Fruit fly (Drosophila melanogaster): Measurements from ENCODE around the gene CG31909.

CG31909 gene

DNA sequence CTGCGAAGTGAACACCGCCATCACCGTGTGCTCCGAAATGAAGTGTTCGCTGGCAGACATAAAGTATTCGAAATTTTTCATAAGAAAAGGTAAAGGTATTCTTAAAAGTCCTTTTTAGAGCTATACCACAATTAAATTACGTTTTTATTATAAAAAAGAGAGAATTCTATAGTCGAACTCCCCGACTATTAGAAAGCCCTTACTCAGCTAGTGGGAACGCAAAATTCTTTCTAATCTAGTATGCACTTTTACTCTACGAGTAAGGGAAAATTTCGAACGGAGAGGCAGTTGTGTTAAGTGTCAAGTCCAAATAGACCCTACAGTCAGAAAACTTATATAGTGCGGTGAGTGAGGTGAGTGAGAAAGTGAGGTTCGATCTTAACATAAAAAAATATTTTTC, at the start of gene CG31909:
Gene CG31909, plus strand, starts transcription at position 301 of the 400 bp plus-strand sequence.
- TF ChIP-seq cic (GFP tag; optimal IDR thresholded peaks at IDR 0.05) (no peak), tj (GFP tag; optimal IDR thresholded peaks at IDR 0.05) (no peak), Clk (GFP tag; optimal IDR thresholded peaks at IDR 0.05) (no peak), CG5204 (GFP tag; optimal IDR thresholded peaks at IDR 0.05) (no peak), kay (GFP tag; ENCODE audit: borderline replicate concordance) (peak; percentile 28), Hr96 (GFP tag; optimal IDR thresholded peaks at IDR 0.05) (no peak), ovo (GFP tag; optimal IDR thresholded peaks at IDR 0.05) (no peak), cnc (optimal IDR thresholded peaks at IDR 0.05) (no peak)

DNA sequence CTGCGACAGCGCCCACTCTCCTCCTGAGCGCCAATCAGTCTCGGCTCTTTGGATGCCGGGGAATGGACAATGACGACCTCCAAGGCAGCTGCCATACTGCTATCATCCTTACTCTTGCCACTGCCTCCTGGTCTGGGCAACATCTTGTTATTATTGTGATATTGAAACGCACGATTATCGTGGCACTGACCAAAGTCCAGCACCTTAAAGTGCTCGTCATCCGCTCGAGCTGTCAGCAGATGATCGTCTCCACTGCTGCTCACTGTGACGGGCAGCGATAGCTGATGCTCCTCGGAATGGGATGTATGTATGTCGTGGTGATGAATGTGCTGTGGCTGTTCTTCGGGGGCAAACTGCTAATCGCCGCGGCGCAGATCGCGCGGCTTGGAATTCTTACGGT, 49.7 kb upstream of the CG31909 start:
- TF ChIP-seq tj (GFP tag; optimal IDR thresholded peaks at IDR 0.05) (no peak), CG12768 (GFP tag; optimal IDR thresholded peaks at IDR 0.05) (no peak), cnc (optimal IDR thresholded peaks at IDR 0.05) (no peak), ovo (GFP tag; optimal IDR thresholded peaks at IDR 0.05) (no peak), CG14711 (tag; optimal IDR thresholded peaks at IDR 0.05) (no peak), Mnt (GFP tag; optimal IDR thresholded peaks at IDR 0.05) (no peak), pad (GFP tag; optimal IDR thresholded peaks at IDR 0.05) (no peak), CG7101 (tag; optimal IDR thresholded peaks at IDR 0.05) (no peak), CG1620 (GFP tag; optimal IDR thresholded peaks at IDR 0.05) (no peak), Crg-1 (GFP tag; optimal IDR thresholded peaks at IDR 0.05) (no peak), CG33017 (tag; optimal IDR thresholded peaks at IDR 0.05) (no peak)

DNA sequence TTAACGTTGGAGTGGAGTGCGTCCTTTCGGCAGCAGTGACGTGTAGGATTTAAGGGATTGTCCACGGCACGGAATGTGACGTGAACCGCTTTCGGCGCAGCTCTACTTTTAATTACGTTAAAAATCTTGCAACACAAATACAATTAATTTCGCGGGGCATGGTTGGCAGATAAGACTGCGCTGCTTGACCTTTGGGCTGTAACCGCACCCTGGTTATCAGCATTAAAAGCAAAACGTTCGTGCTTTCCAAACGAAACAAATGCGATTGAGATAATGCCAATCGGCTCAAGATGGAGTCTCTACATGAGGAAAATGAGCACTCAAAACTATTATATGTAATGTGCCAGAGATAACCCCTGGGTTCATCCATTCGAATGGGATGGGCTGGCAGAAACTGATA, 43.8 kb upstream of the CG31909 start:
- no peak for TF ChIP-seq ovo (GFP tag; optimal IDR thresholded peaks at IDR 0.05)
- TF ChIP-seq CG14711 (tag; optimal IDR thresholded peaks at IDR 0.05), result no peak
- TF ChIP-seq CG11617 (GFP tag; optimal IDR thresholded peaks at IDR 0.05), result no peak
- no peak for TF ChIP-seq Crg-1 (GFP tag; optimal IDR thresholded peaks at IDR 0.05)
- TF ChIP-seq tj (GFP tag; optimal IDR thresholded peaks at IDR 0.05), result no peak
- no peak for TF ChIP-seq cic (GFP tag; optimal IDR thresholded peaks at IDR 0.05)
- TF ChIP-seq cnc (optimal IDR thresholded peaks at IDR 0.05), result no peak
- no peak for TF ChIP-seq Mnt (GFP tag; optimal IDR thresholded peaks at IDR 0.05)
- no peak for TF ChIP-seq toe (GFP tag; optimal IDR thresholded peaks at IDR 0.05)

DNA sequence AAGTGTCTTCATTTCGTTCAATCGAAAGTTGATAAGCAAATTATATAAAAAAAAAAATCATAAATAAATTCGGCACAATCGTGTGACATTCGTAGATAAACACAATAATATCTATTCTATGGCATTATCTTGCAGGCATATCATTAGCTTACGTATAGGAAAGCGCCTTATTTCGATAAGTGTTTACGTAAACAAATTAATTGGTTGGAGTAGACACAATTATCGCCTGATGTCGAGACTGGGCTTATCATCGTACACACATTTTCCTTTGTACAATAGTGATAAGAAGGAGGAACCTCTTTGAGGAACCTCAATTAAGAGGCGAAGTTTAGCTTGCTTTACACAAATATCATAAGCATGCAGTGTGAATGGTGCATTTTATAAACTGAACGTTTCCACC, 42.4 kb upstream of the CG31909 start:
- TF ChIP-seq CG7101 (tag; optimal IDR thresholded peaks at IDR 0.05) (no peak), kay (GFP tag; ENCODE audit: borderline replicate concordance) (peak; percentile 88), Mnt (GFP tag; optimal IDR thresholded peaks at IDR 0.05) (no peak), tj (GFP tag; optimal IDR thresholded peaks at IDR 0.05) (peak; percentile 15), CG33017 (tag; optimal IDR thresholded peaks at IDR 0.05) (peak; percentile 19), CG12768 (GFP tag; optimal IDR thresholded peaks at IDR 0.05) (peak; percentile 26), Clk (GFP tag; optimal IDR thresholded peaks at IDR 0.05) (no peak), cic (GFP tag; optimal IDR thresholded peaks at IDR 0.05) (peak; percentile 66), CG1620 (GFP tag; optimal IDR thresholded peaks at IDR 0.05) (no peak)

DNA sequence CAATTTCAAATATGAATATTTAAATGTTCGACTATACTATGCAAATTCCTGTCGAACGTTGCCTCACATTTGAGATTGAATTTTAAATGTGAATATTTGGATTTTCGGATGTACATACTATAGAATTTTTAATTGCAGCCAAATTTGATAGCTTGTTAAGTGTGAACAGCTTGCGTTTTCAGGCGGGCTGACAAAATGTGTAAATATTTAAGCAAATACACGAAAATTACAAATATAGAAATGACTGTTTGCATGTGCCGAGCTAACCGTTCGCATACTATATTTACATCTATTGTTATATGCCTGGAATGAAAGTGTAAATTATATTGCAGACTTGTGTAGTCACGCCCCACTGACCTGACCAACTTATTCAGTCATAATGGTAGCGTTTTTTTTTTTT, 41.7 kb upstream of the CG31909 start:
- TF ChIP-seq CG5204 (GFP tag; optimal IDR thresholded peaks at IDR 0.05), result no peak

DNA sequence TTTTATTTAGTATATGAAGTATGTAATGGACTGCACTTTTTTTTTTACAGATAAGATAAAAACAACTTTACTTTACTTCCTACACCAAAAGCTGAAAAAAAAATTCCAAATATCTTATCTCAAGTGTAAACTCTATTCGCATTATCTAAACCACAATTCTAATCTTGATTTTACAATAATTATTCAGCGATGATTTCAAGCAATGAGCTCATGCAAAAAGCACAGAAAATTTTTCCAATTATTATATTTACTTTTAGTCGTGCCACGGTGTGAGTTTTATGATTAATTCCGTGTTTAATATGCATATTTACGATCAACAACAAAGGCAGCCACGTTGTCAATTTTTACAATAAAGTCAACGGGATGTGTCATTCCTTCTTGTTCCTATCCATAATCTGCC, 41.0 kb upstream of the CG31909 start:
- TF ChIP-seq cic (GFP tag; optimal IDR thresholded peaks at IDR 0.05) (peak; percentile 41), CG7101 (tag; optimal IDR thresholded peaks at IDR 0.05) (no peak), cnc (optimal IDR thresholded peaks at IDR 0.05) (no peak), Crg-1 (GFP tag; optimal IDR thresholded peaks at IDR 0.05) (no peak), kay (GFP tag; ENCODE audit: borderline replicate concordance) (no peak), toe (GFP tag; optimal IDR thresholded peaks at IDR 0.05) (no peak)

DNA sequence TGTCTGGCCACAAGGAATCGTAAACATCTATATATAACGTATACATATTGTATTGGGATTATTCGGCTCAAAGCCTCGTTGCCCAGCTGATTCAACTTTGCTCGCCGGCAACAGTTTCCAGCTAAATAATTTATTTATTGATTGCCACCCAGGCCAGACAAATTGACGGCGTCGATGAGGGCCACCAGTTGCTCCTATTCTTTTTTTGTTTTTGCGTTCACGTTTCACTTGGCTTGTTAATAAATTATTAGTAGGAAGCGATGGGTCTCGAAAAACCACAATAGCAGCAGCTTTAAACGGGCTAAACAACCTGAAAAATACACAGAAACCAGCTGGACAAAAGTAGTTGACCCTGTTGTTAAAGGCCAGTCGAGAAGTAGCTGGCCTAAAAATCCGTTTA, 40.3 kb upstream of the CG31909 start:
- TF ChIP-seq CG5204 (GFP tag; optimal IDR thresholded peaks at IDR 0.05), result no peak
- TF ChIP-seq cnc (optimal IDR thresholded peaks at IDR 0.05), result no peak
- no peak for TF ChIP-seq ovo (GFP tag; optimal IDR thresholded peaks at IDR 0.05)
- TF ChIP-seq bab1 (GFP tag; optimal IDR thresholded peaks at IDR 0.05), result no peak
- TF ChIP-seq toe (GFP tag; optimal IDR thresholded peaks at IDR 0.05), result no peak
- TF ChIP-seq Hr96 (GFP tag; optimal IDR thresholded peaks at IDR 0.05), result no peak
- no peak for TF ChIP-seq CG12768 (GFP tag; optimal IDR thresholded peaks at IDR 0.05)
- no peak for TF ChIP-seq kay (GFP tag; ENCODE audit: borderline replicate concordance)
- no peak for TF ChIP-seq CG1620 (GFP tag; optimal IDR thresholded peaks at IDR 0.05)
- no peak for TF ChIP-seq CG14711 (tag; optimal IDR thresholded peaks at IDR 0.05)
- no peak for TF ChIP-seq cic (GFP tag; optimal IDR thresholded peaks at IDR 0.05)
- no peak for TF ChIP-seq CG7045 (GFP tag; optimal IDR thresholded peaks at IDR 0.05)

DNA sequence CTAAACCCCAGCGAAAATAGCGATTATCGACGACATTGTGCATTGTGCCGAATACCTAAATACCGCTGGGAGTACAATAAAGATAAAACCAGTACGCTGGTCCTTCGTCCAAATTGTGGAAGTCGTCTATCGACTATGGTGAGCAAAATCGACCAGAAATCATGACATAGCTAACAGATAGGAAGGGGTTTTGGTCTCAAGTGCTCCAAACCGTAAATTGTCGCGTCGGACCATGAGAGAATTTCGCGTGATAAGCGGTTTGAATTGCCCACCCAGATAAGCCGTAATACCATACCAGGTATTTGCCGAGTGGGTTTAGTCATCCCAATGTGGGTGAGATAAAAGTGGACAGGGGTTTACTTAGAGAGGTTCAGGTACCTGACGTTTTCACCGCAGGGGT, 39.4 kb upstream of the CG31909 start:
- TF ChIP-seq Crg-1 (GFP tag; optimal IDR thresholded peaks at IDR 0.05), result no peak
- TF ChIP-seq CG1620 (GFP tag; optimal IDR thresholded peaks at IDR 0.05), result no peak
- TF ChIP-seq CG33017 (tag; optimal IDR thresholded peaks at IDR 0.05), result peak; percentile 38
- peak; percentile 1 for TF ChIP-seq CG7045 (GFP tag; optimal IDR thresholded peaks at IDR 0.05)
- TF ChIP-seq CG7101 (tag; optimal IDR thresholded peaks at IDR 0.05), result no peak
- TF ChIP-seq ovo (GFP tag; optimal IDR thresholded peaks at IDR 0.05), result no peak
- TF ChIP-seq CG14711 (tag; optimal IDR thresholded peaks at IDR 0.05), result no peak
- no peak for TF ChIP-seq CG11617 (GFP tag; optimal IDR thresholded peaks at IDR 0.05)
- no peak for TF ChIP-seq pad (GFP tag; optimal IDR thresholded peaks at IDR 0.05)
- no peak for TF ChIP-seq toe (GFP tag; optimal IDR thresholded peaks at IDR 0.05)
- no peak for TF ChIP-seq Hr96 (GFP tag; optimal IDR thresholded peaks at IDR 0.05)
- TF ChIP-seq CG12768 (GFP tag; optimal IDR thresholded peaks at IDR 0.05), result peak; percentile 35
- TF ChIP-seq bab1 (GFP tag; optimal IDR thresholded peaks at IDR 0.05), result no peak
- TF ChIP-seq tj (GFP tag; optimal IDR thresholded peaks at IDR 0.05), result peak; percentile 4
- peak; percentile 36 for TF ChIP-seq Mnt (GFP tag; optimal IDR thresholded peaks at IDR 0.05)
- peak; percentile 53 for TF ChIP-seq kay (GFP tag; ENCODE audit: borderline replicate concordance)
- no peak for TF ChIP-seq Clk (GFP tag; optimal IDR thresholded peaks at IDR 0.05)
- TF ChIP-seq cnc (optimal IDR thresholded peaks at IDR 0.05), result no peak
- TF ChIP-seq cic (GFP tag; optimal IDR thresholded peaks at IDR 0.05), result peak; percentile 84
- TF ChIP-seq CG5204 (GFP tag; optimal IDR thresholded peaks at IDR 0.05), result no peak

Data from whole organism, adult.